Worm (Caenorhabditis elegans) whole organism, L1 larva: ENCODE results near the gene dars-2.

Source experiments
- fos-1 ChIP-seq: fragments of 150-350 bp; optimal IDR thresholded peaks from 2 replicates; lab custom pipeline; 2014; ENCODE audit warnings: missing biosample characterization, missing genetic modification characterization
- mdl-1 ChIP-seq, 2 experiments: fragments of 150-350 bp; optimal IDR thresholded peaks; 2 replicates each; lab custom pipeline; 2014 to 2017; ENCODE audit warnings: missing biosample characterization in 2 of 2, missing genetic modification characterization in 2 of 2, inconsistent platforms in 1 of 2
- rnt-1 ChIP-seq: sonication (generic microtip); optimal IDR thresholded peaks from 2 replicates; lab custom pipeline; 2016; ENCODE audit warnings: mild to moderate bottlenecking, missing genetic modification characterization, moderate library complexity, missing compliant biosample characterization

ce11 chrV:12038317-12038716 lies 10.2 kb upstream of the dars-2 start:
- TF ChIP-seq fos-1 (tag; lab: Kevin White, UChicago): no peak
- no peak for TF ChIP-seq rnt-1 (tag; lab: Kevin White, UChicago)
- no peak for TF ChIP-seq mdl-1 (tag; optimal IDR thresholded peaks at IDR 0.05; lab: Kevin White, UChicago)
